Fruit fly (Drosophila melanogaster) ovary, adult (tissue): Measurements from ENCODE around the gene ema.
A peak's percentile ranks its signal among the peaks of the same experiment; 100 is the strongest.

ENCODE experiments used
- CG17801 ChIP-seq: fragments of 200-800 bp; optimal IDR thresholded peaks from 2 replicates; lab custom pipeline; 2019; ENCODE audit warnings: missing biosample characterization, mild to moderate bottlenecking, missing genetic modification characterization, moderate library complexity; ENCODE audit not compliant: partially characterized antibody

The ema gene

DNA sequence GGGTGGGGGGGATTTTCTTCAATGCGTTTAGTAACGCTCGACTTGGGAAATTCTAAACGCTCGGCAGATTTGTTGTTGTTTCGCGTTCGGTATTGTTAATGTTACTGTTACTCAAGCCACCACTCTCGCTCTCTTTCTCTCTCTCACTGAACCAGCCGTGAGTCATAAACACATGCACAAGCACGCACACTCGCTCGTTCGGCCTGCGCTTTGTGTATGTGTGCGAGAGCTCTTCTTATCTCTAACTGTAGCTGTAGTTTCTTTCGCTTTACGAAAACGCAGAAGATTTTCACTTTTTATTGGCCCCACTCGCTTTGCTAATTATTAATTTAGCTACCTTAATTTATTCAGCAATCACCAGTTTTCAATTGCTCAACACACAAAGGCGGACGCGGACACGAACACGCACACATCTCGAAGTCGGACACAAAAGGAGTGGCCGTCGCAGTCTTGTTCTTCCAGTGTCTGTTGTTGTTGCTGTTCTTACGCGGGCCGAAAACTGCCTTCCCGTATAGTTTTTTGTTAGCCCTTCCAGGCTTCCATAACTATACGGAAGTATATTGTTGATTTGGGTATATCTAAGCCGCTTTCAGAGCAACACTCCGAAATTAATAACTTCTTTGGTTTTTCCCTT, 11.6 kb upstream of the ema start:
- TF ChIP-seq CG17801 = peak; percentile 39

dm6 chr3R:16449187-16449973, 7.9 kb upstream of the ema start:
- peak; percentile 95 for TF ChIP-seq CG17801

DNA sequence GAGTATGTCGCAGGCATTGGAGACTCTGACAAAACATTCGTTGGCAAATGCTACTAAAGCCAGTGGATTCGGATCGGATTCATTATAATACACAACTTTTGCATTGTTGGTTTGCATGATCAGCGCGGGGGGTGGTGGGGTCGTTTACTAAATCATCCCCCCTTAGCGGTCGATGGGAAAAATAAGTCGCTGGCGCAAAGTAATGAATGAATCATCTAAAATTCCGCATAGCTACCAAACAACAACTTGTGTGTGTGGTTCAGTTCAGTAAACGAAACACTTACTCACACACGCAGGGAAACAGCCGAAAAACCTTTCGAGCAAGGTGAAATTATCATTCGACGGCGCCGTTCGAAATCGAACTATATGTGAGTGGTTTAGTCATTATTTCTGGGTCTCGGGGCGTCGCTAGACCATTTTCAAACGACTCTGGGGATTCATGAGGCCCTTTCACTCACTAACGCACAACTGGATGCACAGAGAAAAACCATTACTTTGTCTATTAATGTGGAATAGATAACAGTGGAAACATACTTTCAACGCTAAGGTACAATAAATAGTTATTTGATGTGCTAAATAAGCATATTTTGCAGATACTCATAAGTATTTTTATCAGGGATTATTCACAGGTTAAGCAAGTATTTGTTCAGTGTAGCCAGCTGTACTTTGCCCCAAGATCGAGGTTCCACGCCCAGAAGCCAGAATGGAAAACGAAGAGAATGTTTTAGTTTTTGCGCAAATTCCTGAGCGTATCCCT, 7.1 kb upstream of the ema start:
- peak; percentile 15 for TF ChIP-seq CG17801

- TF ChIP-seq CG17801 = no peak
Observed at dm6 chr3R:16447448-16448045, 6.1 kb upstream of the ema start.

dm6 chr3R:16446836-16447235, 5.4 kb upstream of the ema start:
- TF ChIP-seq CG17801 = no peak

DNA sequence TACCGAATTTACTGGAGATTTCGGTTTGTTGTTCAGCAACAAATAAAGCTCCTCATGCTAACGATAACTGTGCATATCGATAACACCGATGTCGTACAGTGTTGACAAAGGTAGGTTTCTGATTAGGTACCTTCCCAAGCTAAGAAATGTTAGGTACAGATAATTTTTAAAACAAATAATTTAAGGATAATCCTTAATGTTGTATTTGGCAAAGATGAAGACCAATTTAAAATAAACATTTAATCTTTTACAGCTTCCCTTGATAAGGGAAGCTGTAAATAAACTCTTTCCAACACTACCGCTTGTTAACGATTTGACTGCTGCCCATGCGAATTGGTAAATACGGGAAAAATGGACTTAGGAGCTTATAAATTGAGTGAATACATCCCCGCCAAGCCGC, 1.5 kb upstream of the ema start, which contains the start of the genes Ttc1 and CG14882:
Gene Ttc1, minus strand, starts transcription at position 71 of the 400 bp plus-strand sequence.
Gene CG14882, plus strand, starts transcription at position 271 of the 400 bp plus-strand sequence.
- TF ChIP-seq CG17801 = peak; percentile 87

DNA sequence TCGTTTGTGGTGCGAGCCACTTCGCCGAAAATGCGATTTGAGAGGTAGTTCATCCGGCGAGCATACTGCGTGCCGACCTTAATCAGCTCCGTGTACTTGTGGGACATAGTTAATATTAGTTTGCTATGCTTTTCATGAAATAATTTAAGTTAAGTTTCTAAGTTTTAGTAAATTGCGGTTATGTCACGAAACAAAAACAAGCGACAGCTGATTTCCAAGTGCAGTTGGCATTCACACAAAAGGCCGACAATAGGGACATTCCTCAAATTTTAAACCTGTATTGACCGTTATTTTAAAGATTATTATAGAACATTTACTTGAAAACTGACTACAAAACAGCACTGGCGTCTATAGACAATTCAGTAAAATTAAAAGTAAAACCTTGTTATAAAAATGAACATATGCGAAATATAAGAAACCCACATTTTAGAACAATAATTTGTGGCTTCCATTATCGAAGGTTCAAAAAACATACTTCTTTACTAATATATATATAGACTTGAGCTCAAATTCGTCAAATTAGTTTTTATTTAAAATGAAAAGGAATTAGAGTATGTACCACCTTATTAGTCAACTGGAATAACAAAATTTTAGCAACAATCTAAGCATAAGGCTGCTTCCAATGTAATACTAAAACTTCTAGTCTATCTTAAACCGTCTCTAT, 5.0 kb downstream of the ema start, which contains the start of gene mRpS33:
Gene mRpS33, minus strand, starts transcription at position 224 of the 664 bp plus-strand sequence.
- no peak for TF ChIP-seq CG17801

dm6 chr3R:16434599-16434998, 6.9 kb downstream of the ema start, which contains the start of gene CG14881:
TSS of gene CG14881 (plus strand) at chr3R:16434899.
- no peak for TF ChIP-seq CG17801

dm6 chr3R:16432665-16433065, 8.8 kb downstream of the ema start, which contains the start of gene Fntb:
TSS of gene Fntb (plus strand) at chr3R:16432998.
- TF ChIP-seq CG17801 = peak; percentile 79

- peak; percentile 25 for TF ChIP-seq CG17801
Observed at dm6 chr3R:16431707-16432106, 9.8 kb downstream of the ema start.

DNA sequence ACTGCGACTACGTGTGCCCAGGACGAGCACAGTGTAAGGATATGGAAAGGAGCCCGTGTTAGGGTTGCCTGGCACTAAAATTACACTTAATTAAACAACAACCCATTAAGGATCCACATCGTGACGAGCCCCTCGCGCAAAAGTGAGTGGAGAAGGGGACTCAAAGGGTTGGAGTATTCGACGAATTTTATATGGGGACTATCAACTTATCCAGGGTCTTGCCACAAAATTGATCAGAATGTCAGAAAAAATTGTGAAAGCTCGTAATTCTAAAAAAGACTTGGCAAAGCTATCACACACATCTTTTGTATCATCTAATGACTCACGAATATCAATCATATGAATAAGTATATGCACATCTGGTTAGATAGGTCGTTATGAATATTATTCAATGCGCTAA, 11.1 kb downstream of the ema start, which contains the start of gene CG31279:
Gene CG31279, plus strand, starts transcription at position 301 of the 400 bp plus-strand sequence.
- no peak for TF ChIP-seq CG17801

DNA sequence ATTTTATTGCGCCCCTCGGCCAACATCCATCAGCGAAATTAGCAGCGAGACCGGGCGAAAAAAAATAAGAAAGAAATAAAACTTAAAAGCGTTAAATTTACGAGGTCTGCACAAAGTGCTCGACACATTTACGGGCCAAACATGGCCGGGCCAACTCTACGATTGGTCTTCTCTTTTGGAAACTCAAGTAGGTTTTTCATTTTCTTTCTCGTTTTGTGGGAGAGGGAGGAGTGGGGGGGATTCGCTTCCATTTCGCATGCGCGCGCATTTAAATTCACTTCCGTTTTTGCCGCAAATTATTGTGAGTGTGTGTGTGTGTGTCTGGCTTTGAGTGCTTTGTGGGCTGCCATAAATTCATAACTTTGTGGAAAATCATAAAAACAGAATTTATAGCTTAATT, 13.9 kb downstream of the ema start:
- TF ChIP-seq CG17801 = no peak

DNA sequence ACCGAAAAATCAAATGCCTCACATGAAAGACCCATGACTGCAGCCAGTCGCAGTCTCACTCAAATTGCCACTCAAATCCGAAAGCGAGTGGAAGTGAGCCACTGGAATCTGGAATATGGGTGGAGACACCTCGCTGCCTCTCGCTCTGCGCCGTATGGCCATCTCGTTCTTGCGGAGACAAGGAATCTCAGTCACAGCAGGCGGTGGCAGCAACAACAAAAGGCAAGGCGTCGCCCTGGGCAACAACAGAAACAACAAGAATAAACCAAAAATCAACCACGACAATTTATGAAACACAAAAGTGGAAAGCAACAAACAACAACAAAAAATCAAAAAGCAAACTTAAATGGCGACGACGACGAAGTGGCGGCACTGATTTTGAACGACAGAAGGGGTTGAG, 18.1 kb downstream of the ema start:
- TF ChIP-seq CG17801 = no peak

DNA sequence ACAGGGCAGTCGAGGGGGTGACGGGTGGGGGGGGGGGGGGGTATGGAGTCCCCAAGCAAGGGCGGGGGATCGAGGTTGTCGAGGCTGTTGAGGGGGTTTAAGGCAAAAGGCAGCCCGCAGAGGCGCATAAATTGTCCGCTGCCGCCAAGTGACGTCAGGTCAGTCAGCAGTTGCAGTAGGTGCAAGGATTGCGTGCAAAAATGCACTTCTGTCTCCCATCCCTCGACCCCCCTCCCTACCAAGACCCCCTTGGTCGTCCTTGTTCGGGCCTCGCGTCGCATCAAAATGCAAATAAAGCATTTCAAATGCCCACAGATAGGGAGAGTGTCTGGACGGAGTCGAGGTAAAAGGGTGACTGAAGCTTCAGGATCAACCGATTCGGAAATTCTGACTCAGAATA, 25.0 kb downstream of the ema start:
- no peak for TF ChIP-seq CG17801

dm6 chr3R:16413734-16414133, 27.7 kb downstream of the ema start:
- TF ChIP-seq CG17801 = no peak

DNA sequence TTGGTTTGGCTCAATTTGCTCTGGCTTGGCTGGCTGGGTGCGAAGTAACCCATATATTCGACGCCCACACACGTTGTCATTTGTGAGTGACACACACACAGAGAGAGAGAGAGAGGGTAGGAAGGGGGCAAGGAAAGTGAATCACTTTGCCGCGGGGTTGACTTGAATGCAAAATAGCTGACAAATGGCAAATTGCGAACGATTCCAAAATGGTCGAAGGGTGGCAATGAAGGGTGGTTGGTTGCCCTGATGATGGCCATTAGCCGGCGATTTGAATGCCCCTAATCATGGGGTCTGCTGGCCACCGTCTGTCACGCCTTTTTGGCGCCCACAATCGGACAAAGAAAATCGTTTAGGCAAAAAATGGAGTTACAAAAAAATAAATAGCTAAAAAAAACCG, 30.8 kb downstream of the ema start:
- no peak for TF ChIP-seq CG17801
